Fruit fly (Drosophila melanogaster): ENCODE results near the gene CG31189.

DNA sequence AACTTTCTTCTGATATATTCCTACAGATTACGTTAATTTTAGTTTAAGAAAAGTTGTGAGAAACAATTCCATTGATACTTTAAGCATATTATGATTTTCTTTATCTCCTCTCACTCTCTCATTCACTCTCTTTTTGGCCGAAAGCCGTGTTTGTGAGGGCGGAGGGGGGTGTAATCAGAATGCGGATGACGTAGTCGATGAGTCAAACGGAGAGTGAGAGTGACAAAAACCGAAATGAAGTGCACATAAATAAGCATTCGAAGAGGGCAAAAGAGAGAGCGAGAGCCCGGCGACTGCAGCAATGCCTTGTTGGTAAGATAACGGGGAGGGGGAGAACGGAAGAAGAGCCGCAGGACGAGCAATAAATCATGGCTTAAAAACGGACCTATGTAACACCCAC, 48.6 kb upstream of the CG31189 start:
- no peak for TF ChIP-seq CG8478 (optimal IDR thresholded peaks at IDR 0.05)
- no peak for TF ChIP-seq psq (optimal IDR thresholded peaks at IDR 0.05)
- no peak for TF ChIP-seq usp (GFP tag; optimal IDR thresholded peaks at IDR 0.05)
- TF ChIP-seq EcR (GFP tag; optimal IDR thresholded peaks at IDR 0.05) = no peak
- TF ChIP-seq Dll (optimal IDR thresholded peaks at IDR 0.05) = no peak
- TF ChIP-seq pan (optimal IDR thresholded peaks at IDR 0.05) = no peak
